Worm (Caenorhabditis elegans): Measurements from ENCODE around the gene nfx-1.

DNA sequence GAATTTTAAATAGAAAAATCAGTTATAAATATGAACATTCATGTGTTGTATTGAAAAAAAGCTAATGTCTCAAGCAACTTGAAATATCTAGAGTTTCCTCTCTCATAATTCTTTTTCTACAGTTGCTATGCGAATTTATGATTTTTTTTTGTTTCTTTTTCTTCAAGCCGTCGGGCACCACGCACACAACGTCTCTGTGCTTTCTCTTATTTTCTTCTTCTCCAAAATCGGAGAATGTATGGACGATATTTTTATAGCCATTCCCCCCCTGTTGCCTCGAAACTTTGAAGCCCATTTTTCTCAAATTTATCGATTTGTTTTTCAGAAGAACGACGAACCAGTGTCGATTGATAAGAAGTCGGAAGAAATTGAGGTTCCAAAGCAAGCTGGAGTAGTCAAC is 18.4 kb upstream of the nfx-1 start:
- TF ChIP-seq ceh-28 (tag; optimal IDR thresholded peaks at IDR 0.05) (no peak), snpc-4 (tag; optimal IDR thresholded peaks at IDR 0.05) (no peak), nhr-76 (tag; optimal IDR thresholded peaks at IDR 0.05) (no peak), ztf-4 (tag; optimal IDR thresholded peaks at IDR 0.05) (no peak), sea-2 (GFP tag; optimal IDR thresholded peaks at IDR 0.05) (no peak), elt-3 (tag; optimal IDR thresholded peaks at IDR 0.05) (no peak), fkh-10 (GFP tag; optimal IDR thresholded peaks at IDR 0.05) (no peak), zag-1 (tag; optimal IDR thresholded peaks at IDR 0.05) (no peak), unc-62 (GFP tag; optimal IDR thresholded peaks at IDR 0.05) (no peak), jun-1 (tag; optimal IDR thresholded peaks at IDR 0.05) (no peak), ztf-11 (tag; optimal IDR thresholded peaks at IDR 0.05) (no peak)
